Worm (Caenorhabditis elegans) whole organism, late embryonic: ENCODE results near the gene Y66D12A.21.

ENCODE experiments used
- C08G9.2 ChIP-seq: sonication (generic microtip); optimal IDR thresholded peaks from 2 replicates; lab custom pipeline; 2016; ENCODE audit warnings: mild to moderate bottlenecking, missing genetic modification characterization, moderate library complexity, missing compliant biosample characterization
- C38D4.7 ChIP-seq: fragments of 200-800 bp; sonication (Bioruptor generic); optimal IDR thresholded peaks from 2 replicates; lab custom pipeline; 2018; ENCODE audit warnings: mild to moderate bottlenecking, missing genetic modification characterization, moderate library complexity, missing compliant biosample characterization
- F13H6.1 ChIP-seq: sonication (generic microtip); optimal IDR thresholded peaks from 2 replicates; lab custom pipeline; 2016; ENCODE audit warnings: missing genetic modification characterization, missing compliant biosample characterization
- K09A11.1 ChIP-seq: sonication (generic microtip); optimal IDR thresholded peaks from 2 replicates; lab custom pipeline; 2017; ENCODE audit warnings: antibody characterized with exemption, mild to moderate bottlenecking, missing genetic modification characterization, missing compliant biosample characterization; ENCODE audit not compliant: insufficient read depth
- T23F11.4 ChIP-seq: fragments of 200-800 bp; sonication (Bioruptor generic); optimal IDR thresholded peaks from 2 replicates; lab custom pipeline; 2018; ENCODE audit warnings: mild to moderate bottlenecking, missing genetic modification characterization, missing compliant biosample characterization
- Y22D7AL.16 ChIP-seq: sonication (generic microtip); optimal IDR thresholded peaks from 2 replicates; lab custom pipeline; 2016; ENCODE audit warnings: missing genetic modification characterization, missing compliant biosample characterization
- ahr-1 ChIP-seq: sonication (generic microtip); optimal IDR thresholded peaks from 2 replicates; lab custom pipeline; 2016; ENCODE audit warnings: missing genetic modification characterization, missing compliant biosample characterization
- ama-1 ChIP-seq: fragments of 150-350 bp; optimal IDR thresholded peaks from 2 replicates; lab custom pipeline; 2014
- ceh-18 ChIP-seq: sonication (generic microtip); optimal IDR thresholded peaks from 2 replicates; lab custom pipeline; 2016; ENCODE audit warnings: missing genetic modification characterization, missing compliant biosample characterization
- ceh-22 ChIP-seq: sonication (generic microtip); optimal IDR thresholded peaks from 2 replicates; lab custom pipeline; 2017; ENCODE audit warnings: missing biosample characterization, missing genetic modification characterization
- ceh-24 ChIP-seq: sonication (generic microtip); optimal IDR thresholded peaks from 2 replicates; lab custom pipeline; 2016; ENCODE audit warnings: mild to moderate bottlenecking, missing genetic modification characterization, missing compliant biosample characterization
- ceh-31 ChIP-seq: sonication (generic microtip); optimal IDR thresholded peaks from 2 replicates; lab custom pipeline; 2016; ENCODE audit warnings: missing genetic modification characterization, missing compliant biosample characterization
- ceh-34 ChIP-seq: sonication (generic microtip); optimal IDR thresholded peaks from 2 replicates; lab custom pipeline; 2016; ENCODE audit warnings: mild to moderate bottlenecking, missing genetic modification characterization, missing compliant biosample characterization
- ceh-9 ChIP-seq: sonication (generic microtip); optimal IDR thresholded peaks from 2 replicates; lab custom pipeline; 2016; ENCODE audit warnings: mild to moderate bottlenecking, missing genetic modification characterization, inconsistent platforms, missing compliant biosample characterization
- dve-1 ChIP-seq: sonication (generic microtip); optimal IDR thresholded peaks from 2 replicates; lab custom pipeline; 2017; ENCODE audit warnings: antibody characterized with exemption, mild to moderate bottlenecking, missing genetic modification characterization, missing compliant biosample characterization
- elt-4 ChIP-seq: sonication (generic microtip); optimal IDR thresholded peaks from 2 replicates; lab custom pipeline; 2016; ENCODE audit warnings: missing genetic modification characterization, missing compliant biosample characterization
- fax-1 ChIP-seq: sonication (generic microtip); optimal IDR thresholded peaks from 2 replicates; lab custom pipeline; 2016; ENCODE audit warnings: missing genotype, missing genetic modification characterization, missing compliant biosample characterization
- fkh-6 ChIP-seq: sonication (generic microtip); optimal IDR thresholded peaks from 2 replicates; lab custom pipeline; 2016; ENCODE audit warnings: missing genetic modification characterization, missing compliant biosample characterization
- gmeb-2 ChIP-seq: sonication (generic microtip); optimal IDR thresholded peaks from 2 replicates; lab custom pipeline; 2016; ENCODE audit warnings: missing genetic modification characterization, inconsistent platforms, missing compliant biosample characterization
- hlh-15 ChIP-seq: sonication (generic microtip); optimal IDR thresholded peaks from 2 replicates; lab custom pipeline; 2016; ENCODE audit warnings: missing genetic modification characterization, missing compliant biosample characterization
- hlh-8 ChIP-seq: sonication (generic microtip); optimal IDR thresholded peaks from 2 replicates; lab custom pipeline; 2016; ENCODE audit warnings: missing genotype, missing genetic modification characterization, missing compliant biosample characterization
- lim-6 ChIP-seq: sonication (generic microtip); optimal IDR thresholded peaks from 2 replicates; lab custom pipeline; 2016; ENCODE audit warnings: missing genetic modification characterization, missing compliant biosample characterization
- lin-11 ChIP-seq: fragments of 200-800 bp; sonication (Bioruptor generic); optimal IDR thresholded peaks from 2 replicates; lab custom pipeline; 2018; ENCODE audit warnings: mild to moderate bottlenecking, missing genetic modification characterization, missing compliant biosample characterization
- nfya-1 ChIP-seq: sonication (generic microtip); optimal IDR thresholded peaks from 2 replicates; lab custom pipeline; 2017; ENCODE audit warnings: missing genetic modification characterization, mild to moderate bottlenecking, missing compliant biosample characterization, antibody characterized with exemption, moderate library complexity
- nhr-11 ChIP-seq: fragments of 150-350 bp; optimal IDR thresholded peaks from 2 replicates; lab custom pipeline; 2014; ENCODE audit warnings: missing biosample characterization, missing genetic modification characterization
- npax-4 ChIP-seq: sonication (generic microtip); optimal IDR thresholded peaks from 2 replicates; lab custom pipeline; 2016; ENCODE audit warnings: missing genetic modification characterization, missing compliant biosample characterization
- pag-3 ChIP-seq: sonication (generic microtip); optimal IDR thresholded peaks from 2 replicates; lab custom pipeline; 2016; ENCODE audit warnings: missing compliant biosample characterization, missing genetic modification characterization, borderline replicate concordance
- pat-9 ChIP-seq: fragments of 200-800 bp; sonication (Bioruptor generic); optimal IDR thresholded peaks from 2 replicates; lab custom pipeline; 2018; ENCODE audit warnings: mild to moderate bottlenecking, missing genetic modification characterization, moderate library complexity, missing compliant biosample characterization
- pax-1 ChIP-seq: fragments of 150-350 bp; optimal IDR thresholded peaks from 2 replicates; lab custom pipeline; 2014; ENCODE audit warnings: missing biosample characterization, missing genetic modification characterization
- pha-2 ChIP-seq: sonication (generic microtip); optimal IDR thresholded peaks from 2 replicates; lab custom pipeline; 2017; ENCODE audit warnings: mild to moderate bottlenecking, missing genetic modification characterization, missing compliant biosample characterization
- pqm-1 ChIP-seq: sonication (generic microtip); optimal IDR thresholded peaks from 2 replicates; lab custom pipeline; 2016; ENCODE audit warnings: missing genetic modification characterization, missing compliant biosample characterization
- pros-1 ChIP-seq: fragments of 150-350 bp; optimal IDR thresholded peaks from 2 replicates; lab custom pipeline; 2014; ENCODE audit warnings: missing biosample characterization, missing genetic modification reagents, missing genetic modification characterization
- rnt-1 ChIP-seq: sonication (generic microtip); optimal IDR thresholded peaks from 2 replicates; lab custom pipeline; 2016; ENCODE audit warnings: missing genetic modification characterization, missing compliant biosample characterization
- sdc-2 ChIP-seq: sonication (generic microtip); optimal IDR thresholded peaks from 2 replicates; lab custom pipeline; 2016; ENCODE audit warnings: missing genotype, missing genetic modification characterization, missing compliant biosample characterization
- sox-2 ChIP-seq: fragments of 200-800 bp; sonication (Bioruptor generic); IDR thresholded peaks from 2 replicates; pipeline ENCODE4 v1.3.6; 2022; ENCODE audit warnings: missing genetic modification reagents, missing genetic modification characterization, missing compliant biosample characterization
- syd-9 ChIP-seq: sonication (generic microtip); optimal IDR thresholded peaks from 2 replicates; lab custom pipeline; 2016; ENCODE audit warnings: mild to moderate bottlenecking, missing genetic modification characterization, moderate library complexity, missing compliant biosample characterization
- tbx-2 ChIP-seq: sonication (generic microtip); optimal IDR thresholded peaks from 2 replicates; lab custom pipeline; 2016; ENCODE audit warnings: missing genetic modification characterization, missing compliant biosample characterization
- ttx-3 ChIP-seq: sonication (generic microtip); optimal IDR thresholded peaks from 2 replicates; lab custom pipeline; 2016; ENCODE audit warnings: missing genetic modification reagents, missing genetic modification characterization, missing compliant biosample characterization
- unc-3 ChIP-seq, 2 experiments: fragments of 200-800 bp in 1 of 2; sonication (Bioruptor generic) in 1 of 2; sonication (generic microtip) in 1 of 2; conservative IDR thresholded peaks in 1 of 2; optimal IDR thresholded peaks in 1 of 2; 2 replicates each; pipeline versions ENCODE4 v1.3.6 to Lab custom; 2016 to 2022; ENCODE audit warnings: missing compliant biosample characterization in 2 of 2, missing genetic modification characterization in 2 of 2, missing genetic modification reagents in 1 of 2
- unc-42 ChIP-seq: sonication (generic microtip); optimal IDR thresholded peaks from 2 replicates; lab custom pipeline; 2016; ENCODE audit warnings: missing genotype, missing genetic modification characterization, missing compliant biosample characterization
- unc-86 ChIP-seq: sonication (generic microtip); optimal IDR thresholded peaks from 2 replicates; lab custom pipeline; 2016; ENCODE audit warnings: missing genetic modification characterization, missing compliant biosample characterization
- zip-5 ChIP-seq: sonication (generic microtip); optimal IDR thresholded peaks from 2 replicates; lab custom pipeline; 2016; ENCODE audit warnings: missing genetic modification characterization, missing compliant biosample characterization
- ztf-16 ChIP-seq: sonication (generic microtip); optimal IDR thresholded peaks from 2 replicates; lab custom pipeline; 2017; ENCODE audit warnings: missing genetic modification characterization, missing compliant biosample characterization

The Y66D12A.21 gene

ce11 chrIII:11478468-11479363 lies 26.4 kb downstream of the Y66D12A.21 start:
- TF ChIP-seq zip-5 (tag; lab: Kevin White, UChicago), result no peak
- no peak for TF ChIP-seq hlh-15
- TF ChIP-seq pros-1 (tag; lab: Kevin White, UChicago), result no peak
- no peak for TF ChIP-seq ama-1 (lab: Kevin White, UChicago)
- TF ChIP-seq sdc-2, result no peak
- TF ChIP-seq fkh-6 (tag; lab: Kevin White, UChicago), result no peak
- TF ChIP-seq lin-11, result no peak
- TF ChIP-seq ztf-16 (tag; lab: Kevin White, UChicago), result no peak
- TF ChIP-seq unc-86, result no peak
- no peak for TF ChIP-seq ceh-24 (tag; lab: Kevin White, UChicago)
- no peak for TF ChIP-seq npax-4 (tag; lab: Kevin White, UChicago)
- TF ChIP-seq ceh-18 (tag; lab: Kevin White, UChicago), result no peak
- no peak for TF ChIP-seq pha-2 (tag; lab: Kevin White, UChicago)
- TF ChIP-seq pax-1, result no peak
- TF ChIP-seq tbx-2 (tag; lab: Kevin White, UChicago), result no peak
- TF ChIP-seq unc-3 (GFP tag; conservative IDR thresholded peaks at IDR 0.05; lab: Robert Waterston, UW), result no peak
- TF ChIP-seq unc-3 (tag; optimal IDR thresholded peaks at IDR 0.05; lab: Kevin White, UChicago), result no peak

ce11 chrIII:11477307-11477706 lies 27.8 kb downstream of the Y66D12A.21 start:
- TF ChIP-seq ceh-22 (tag; lab: Kevin White, UChicago), result no peak
- TF ChIP-seq ahr-1, result no peak
- no peak for TF ChIP-seq dve-1 (tag; lab: Kevin White, UChicago)
- no peak for TF ChIP-seq Y22D7AL.16 (tag; lab: Kevin White, UChicago)
- no peak for TF ChIP-seq unc-3 (GFP tag; conservative IDR thresholded peaks at IDR 0.05; lab: Robert Waterston, UW)
- no peak for TF ChIP-seq unc-3 (tag; optimal IDR thresholded peaks at IDR 0.05; lab: Kevin White, UChicago)
- no peak for TF ChIP-seq F13H6.1 (tag; lab: Kevin White, UChicago)
- TF ChIP-seq elt-4 (tag; lab: Kevin White, UChicago), result no peak
- no peak for TF ChIP-seq syd-9 (tag; lab: Kevin White, UChicago)
- TF ChIP-seq sdc-2, result no peak
- TF ChIP-seq rnt-1 (tag; lab: Kevin White, UChicago), result no peak
- TF ChIP-seq hlh-15, result no peak
- no peak for TF ChIP-seq ttx-3 (tag; lab: Kevin White, UChicago)
- TF ChIP-seq fax-1 (tag; lab: Kevin White, UChicago), result no peak
- TF ChIP-seq pqm-1 (tag; lab: Kevin White, UChicago), result no peak

- no peak for TF ChIP-seq ahr-1
- TF ChIP-seq unc-86, result no peak
- no peak for TF ChIP-seq sox-2 (GFP tag; lab: Robert Waterston, UW)
- TF ChIP-seq fkh-6 (tag; lab: Kevin White, UChicago), result no peak
- no peak for TF ChIP-seq unc-42 (tag; lab: Kevin White, UChicago)
- TF ChIP-seq, all 69 proteins: peak for 0
These were observed 30.3 kb downstream of the Y66D12A.21 start for ce11 chrIII:11474674-11475306.

- TF ChIP-seq K09A11.1 (tag; lab: Kevin White, UChicago), result no peak
- no peak for TF ChIP-seq unc-3 (GFP tag; conservative IDR thresholded peaks at IDR 0.05; lab: Robert Waterston, UW)
- TF ChIP-seq unc-3 (tag; optimal IDR thresholded peaks at IDR 0.05; lab: Kevin White, UChicago), result no peak
- TF ChIP-seq ceh-34 (tag; lab: Kevin White, UChicago), result no peak
- no peak for TF ChIP-seq lin-11
- no peak for TF ChIP-seq T23F11.4 (GFP tag; lab: Kevin White, UChicago)
- TF ChIP-seq pqm-1 (tag; lab: Kevin White, UChicago), result no peak
- no peak for TF ChIP-seq nfya-1 (tag; lab: Kevin White, UChicago)
- TF ChIP-seq C08G9.2 (tag; lab: Kevin White, UChicago), result no peak
- TF ChIP-seq pax-1, result no peak
- TF ChIP-seq C38D4.7 (GFP tag; lab: Kevin White, UChicago), result no peak
- TF ChIP-seq lim-6 (tag; lab: Kevin White, UChicago), result no peak
- no peak for TF ChIP-seq ceh-9 (tag; lab: Kevin White, UChicago)
- TF ChIP-seq pag-3 (tag; lab: Kevin White, UChicago), result no peak
- TF ChIP-seq fkh-6 (tag; lab: Kevin White, UChicago), result no peak
- TF ChIP-seq tbx-2 (tag; lab: Kevin White, UChicago), result no peak
- TF ChIP-seq ceh-31 (tag; lab: Kevin White, UChicago), result no peak
- no peak for TF ChIP-seq nhr-11 (tag; lab: Kevin White, UChicago)
- TF ChIP-seq gmeb-2 (tag; lab: Kevin White, UChicago), result no peak
- no peak for TF ChIP-seq hlh-8 (tag; lab: Kevin White, UChicago)
- TF ChIP-seq pat-9 (tag; lab: Kevin White, UChicago), result no peak
These were observed 32.2 kb downstream of the Y66D12A.21 start for ce11 chrIII:11472861-11473260.
